Fruit fly (Drosophila melanogaster) whole organism, adult: ENCODE data around the gene p38c.

Source experiments
- CG11617 ChIP-seq: fragments of 200-800 bp; sonication (Bioruptor generic); optimal IDR thresholded peaks from 2 replicates; lab custom pipeline; 2017; ENCODE audit warnings: mild to moderate bottlenecking, missing biosample characterization, missing genetic modification reagents, missing genetic modification characterization
- CG12768 ChIP-seq: fragments of 200-800 bp; sonication (Bioruptor generic); optimal IDR thresholded peaks from 2 replicates; lab custom pipeline; 2017; ENCODE audit warnings: missing biosample characterization, missing genetic modification characterization, mild to moderate bottlenecking, moderate library complexity, missing genetic modification reagents
- CG14711 ChIP-seq: fragments of 200-800 bp; sonication (Bioruptor generic); optimal IDR thresholded peaks from 2 replicates; lab custom pipeline; 2018; ENCODE audit warnings: missing biosample characterization, mild to moderate bottlenecking, missing genetic modification characterization, moderate library complexity
- CG1620 ChIP-seq: fragments of 200-800 bp; sonication (Bioruptor generic); optimal IDR thresholded peaks from 2 replicates; lab custom pipeline; 2016; ENCODE audit warnings: missing biosample characterization, missing genetic modification characterization
- CG33017 ChIP-seq: fragments of 200-800 bp; sonication (Bioruptor generic); optimal IDR thresholded peaks from 2 replicates; lab custom pipeline; 2018; ENCODE audit warnings: missing biosample characterization, mild to moderate bottlenecking, missing genetic modification characterization, moderate library complexity
- CG5204 ChIP-seq: fragments of 200-800 bp; sonication (Bioruptor generic); optimal IDR thresholded peaks from 2 replicates; lab custom pipeline; 2016; ENCODE audit warnings: missing biosample characterization, missing genetic modification characterization
- CG7045 ChIP-seq: fragments of 200-800 bp; sonication (Bioruptor generic); optimal IDR thresholded peaks from 2 replicates; lab custom pipeline; 2017; ENCODE audit warnings: missing biosample characterization, mild to moderate bottlenecking, missing genetic modification characterization
- CG7101 ChIP-seq: fragments of 200-800 bp; sonication (Bioruptor generic); optimal IDR thresholded peaks from 2 replicates; lab custom pipeline; 2018; ENCODE audit warnings: missing biosample characterization, mild to moderate bottlenecking, missing genetic modification characterization, moderate library complexity
- Clk ChIP-seq: fragments of 200-800 bp; sonication (Bioruptor generic); optimal IDR thresholded peaks from 2 replicates; lab custom pipeline; 2017; ENCODE audit warnings: missing biosample characterization, missing genetic modification characterization
- Crg-1 ChIP-seq: fragments of 200-800 bp; sonication (Bioruptor generic); optimal IDR thresholded peaks from 2 replicates; lab custom pipeline; 2016; ENCODE audit warnings: missing biosample characterization, missing genetic modification characterization
- Hr96 ChIP-seq: fragments of 200-800 bp; sonication (Bioruptor generic); optimal IDR thresholded peaks from 2 replicates; lab custom pipeline; 2016; ENCODE audit warnings: missing biosample characterization, missing genetic modification characterization
- Mnt ChIP-seq: fragments of 200-800 bp; sonication (Bioruptor generic); optimal IDR thresholded peaks from 2 replicates; lab custom pipeline; 2016; ENCODE audit warnings: missing biosample characterization, mild to moderate bottlenecking, missing genetic modification characterization
- bab1 ChIP-seq: fragments of 200-800 bp; sonication (Bioruptor generic); optimal IDR thresholded peaks from 3 replicates; lab custom pipeline; 2019; ENCODE audit warnings: missing biosample characterization, mild to moderate bottlenecking, missing genetic modification characterization, moderate library complexity
- cic ChIP-seq: fragments of 200-800 bp; sonication (Bioruptor generic); optimal IDR thresholded peaks from 2 replicates; lab custom pipeline; 2017; ENCODE audit warnings: missing biosample characterization, mild to moderate bottlenecking, missing genetic modification characterization, moderate library complexity
- cnc ChIP-seq, 2 experiments: fragments of >200 bp; optimal IDR thresholded peaks; 2 replicates each; lab custom pipeline; 2017
- kay ChIP-seq: fragments of 200-800 bp; sonication (Bioruptor generic); peaks from one replicate; lab custom pipeline; 2016; ENCODE audit warnings: missing biosample characterization, missing genetic modification characterization, borderline replicate concordance
- ovo ChIP-seq: fragments of 200-800 bp; sonication (Bioruptor generic); optimal IDR thresholded peaks from 2 replicates; lab custom pipeline; 2016; ENCODE audit warnings: missing biosample characterization, missing genetic modification characterization
- pad ChIP-seq: fragments of 200-800 bp; sonication (Bioruptor generic); optimal IDR thresholded peaks from 3 replicates; lab custom pipeline; 2017; ENCODE audit warnings: missing biosample characterization, missing genetic modification characterization, mild to moderate bottlenecking, moderate library complexity, missing genetic modification reagents
- tj ChIP-seq: fragments of 200-800 bp; sonication (Bioruptor generic); optimal IDR thresholded peaks from 3 replicates; lab custom pipeline; 2017; ENCODE audit warnings: missing biosample characterization, mild to moderate bottlenecking, missing genetic modification characterization, moderate library complexity
- toe ChIP-seq: fragments of 200-800 bp; sonication (Bioruptor generic); optimal IDR thresholded peaks from 2 replicates; lab custom pipeline; 2016; ENCODE audit warnings: missing biosample characterization, missing genetic modification characterization

The p38c gene

dm6 chr3R:24134580-24134979, 15.4 kb downstream of the p38c start, which contains the start of gene Sec10:
Gene Sec10, plus strand, starts transcription at chr3R:24134831.
- TF ChIP-seq CG5204 (GFP tag; lab: Kevin White, UChicago) (no peak), CG12768 (GFP tag; lab: Kevin White, UChicago) (no peak), ovo (GFP tag; lab: Kevin White, UChicago) (no peak), CG7101 (tag; lab: Kevin White, UChicago) (peak; percentile 23), CG33017 (tag; lab: Kevin White, UChicago) (peak; percentile 7), bab1 (peak; percentile 58), tj (GFP tag; lab: Kevin White, UChicago) (no peak), CG14711 (tag; lab: Kevin White, UChicago) (no peak)

- TF ChIP-seq bab1 (peak; percentile 62), Crg-1 (GFP tag; lab: Kevin White, UChicago) (no peak), CG14711 (tag; lab: Kevin White, UChicago) (no peak), tj (GFP tag; lab: Kevin White, UChicago) (peak; percentile 21), ovo (GFP tag; lab: Kevin White, UChicago) (no peak), cic (GFP tag; lab: Kevin White, UChicago) (peak; percentile 14)
These were observed 19.9 kb downstream of the p38c start, which contains the start of the genes GatB and Tsc1 for dm6 chr3R:24130080-24130479. Gene GatB, minus strand, starts transcription at chr3R:24130255. Gene Tsc1, plus strand, starts transcription at chr3R:24130307.

dm6 chr3R:24122369-24122768, 27.6 kb downstream of the p38c start:
- TF ChIP-seq CG7045 (no peak), bab1 (no peak), kay (GFP tag; lab: Kevin White, UChicago) (no peak), cic (GFP tag; lab: Kevin White, UChicago) (no peak), Clk (GFP tag; lab: Kevin White, UChicago) (no peak), cnc (optimal IDR thresholded peaks at IDR 0.05; lab: Kevin White, UChicago) (no peak), CG11617 (GFP tag; lab: Kevin White, UChicago) (no peak)

dm6 chr3R:24121669-24122068, 28.3 kb downstream of the p38c start:
- TF ChIP-seq toe (GFP tag; lab: Kevin White, UChicago) (no peak), cnc (optimal IDR thresholded peaks at IDR 0.05; lab: Kevin White, UChicago) (no peak), Mnt (GFP tag; lab: Kevin White, UChicago) (no peak), CG33017 (tag; lab: Kevin White, UChicago) (no peak), CG14711 (tag; lab: Kevin White, UChicago) (no peak), kay (GFP tag; lab: Kevin White, UChicago) (no peak), Hr96 (GFP tag; lab: Kevin White, UChicago) (no peak), CG7101 (tag; lab: Kevin White, UChicago) (no peak), CG7045 (no peak), cic (GFP tag; lab: Kevin White, UChicago) (no peak), CG1620 (GFP tag; lab: Kevin White, UChicago) (no peak), CG5204 (GFP tag; lab: Kevin White, UChicago) (no peak), pad (GFP tag; lab: Kevin White, UChicago) (no peak), CG12768 (GFP tag; lab: Kevin White, UChicago) (no peak), ovo (GFP tag; lab: Kevin White, UChicago) (no peak), CG11617 (GFP tag; lab: Kevin White, UChicago) (no peak), tj (GFP tag; lab: Kevin White, UChicago) (no peak)

dm6 chr3R:24116972-24117371, 33.0 kb downstream of the p38c start:
- no peak for TF ChIP-seq CG7045

- TF ChIP-seq CG5204 (GFP tag; lab: Kevin White, UChicago) (peak; percentile 13), CG7101 (tag; lab: Kevin White, UChicago) (peak; percentile 18), Hr96 (GFP tag; lab: Kevin White, UChicago) (peak; percentile 27), cic (GFP tag; lab: Kevin White, UChicago) (peak; percentile 14), CG1620 (GFP tag; lab: Kevin White, UChicago) (no peak), CG11617 (GFP tag; lab: Kevin White, UChicago) (peak; percentile 10)
These were observed 33.8 kb downstream of the p38c start, which contains the start of gene CG13607 for dm6 chr3R:24116180-24116579. Gene CG13607, minus strand, starts transcription at chr3R:24116322.

- TF ChIP-seq tj (GFP tag; lab: Kevin White, UChicago), result no peak
- TF ChIP-seq Clk (GFP tag; lab: Kevin White, UChicago), result no peak
- TF ChIP-seq ovo (GFP tag; lab: Kevin White, UChicago), result no peak
- no peak for TF ChIP-seq toe (GFP tag; lab: Kevin White, UChicago)
- no peak for TF ChIP-seq cnc (optimal IDR thresholded peaks at IDR 0.05; lab: Kevin White, UChicago)
- TF ChIP-seq CG33017 (tag; lab: Kevin White, UChicago), result no peak
- TF ChIP-seq pad (GFP tag; lab: Kevin White, UChicago), result no peak
- TF ChIP-seq Crg-1 (GFP tag; lab: Kevin White, UChicago), result no peak
- TF ChIP-seq CG7045, result no peak
- TF ChIP-seq CG1620 (GFP tag; lab: Kevin White, UChicago), result no peak
- TF ChIP-seq CG11617 (GFP tag; lab: Kevin White, UChicago), result no peak
These were observed 37.0 kb downstream of the p38c start, which contains the start of gene Root for dm6 chr3R:24113070-24113385. Gene Root, plus strand, starts transcription at chr3R:24113286.
